ENCODE assay signal across 6 fruit fly cellular contexts in genomic region chr3L:12433710-12434109, dm6.
TF ChIP-seq lines count a peak whose summit lies in the region.

No protein-coding gene starts in this region.

- no peak for TF ChIP-seq CTCF in whole organism, embryonic (GFP tag; optimal IDR thresholded peaks at IDR 0.05; lab: Kevin White, UChicago)

TF ChIP-seq in whole organism, 6 proteins besides CTCF, POLR2A, EP300 and RAD21:
- TF ChIP-seq EcR (GFP tag; optimal IDR thresholded peaks at IDR 0.05; lab: Kevin White, UChicago) (no peak), Dll (optimal IDR thresholded peaks at IDR 0.05; lab: Kevin White, UChicago) (peak; percentile 13), CG8478 (optimal IDR thresholded peaks at IDR 0.05; lab: Kevin White, UChicago) (peak; percentile 81)

TF ChIP-seq in whole organism, adult, 20 proteins besides CTCF, POLR2A, EP300 and RAD21:
- peak; percentile 35 for TF ChIP-seq toe (GFP tag; optimal IDR thresholded peaks at IDR 0.05; lab: Kevin White, UChicago)
- no peak for TF ChIP-seq CG1620 (GFP tag; optimal IDR thresholded peaks at IDR 0.05; lab: Kevin White, UChicago)

TF ChIP-seq in whole organism, embryonic, 481 proteins besides CTCF, POLR2A, EP300 and RAD21 (continues in another document):
- no peak for TF ChIP-seq Poxn (GFP tag; IDR thresholded peaks at IDR 0.05; lab: Robert Waterston, UW)
- no peak for TF ChIP-seq corto (GFP tag; optimal IDR thresholded peaks at IDR 0.05; lab: Kevin White, UChicago)
- TF ChIP-seq onecut (GFP tag; IDR thresholded peaks at IDR 0.05; lab: Robert Waterston, UW) = no peak
- no peak for TF ChIP-seq CoRest (tag; optimal IDR thresholded peaks at IDR 0.05; lab: Kevin White, UChicago)
- no peak for TF ChIP-seq CG32767 (GFP tag; IDR thresholded peaks at IDR 0.05; lab: Robert Waterston, UW)
- no peak for TF ChIP-seq Rx (GFP tag; IDR thresholded peaks at IDR 0.05; lab: Robert Waterston, UW)
- no peak for TF ChIP-seq CG13296 (GFP tag; optimal IDR thresholded peaks at IDR 0.05; lab: Kevin White, UChicago)
- no peak for TF ChIP-seq MESR4 (GFP tag; optimal IDR thresholded peaks at IDR 0.05; lab: Kevin White, UChicago)
- no peak for TF ChIP-seq gfzf (GFP tag; optimal IDR thresholded peaks at IDR 0.05; lab: Kevin White, UChicago)
- no peak for TF ChIP-seq hb (GFP tag; IDR thresholded peaks at IDR 0.05; lab: Robert Waterston, UW; ENCODE audit: partially characterized antibody)
- no peak for TF ChIP-seq CG14050 (GFP tag; IDR thresholded peaks at IDR 0.05; lab: Robert Waterston, UW)
- no peak for TF ChIP-seq Dref (GFP tag; IDR thresholded peaks at IDR 0.05; lab: Robert Waterston, UW)
- peak; percentile 17 for TF ChIP-seq abd-A (tag; optimal IDR thresholded peaks at IDR 0.05; lab: Kevin White, UChicago)
- no peak for TF ChIP-seq CG30020 (tag; optimal IDR thresholded peaks at IDR 0.05; lab: Kevin White, UChicago)
- no peak for TF ChIP-seq CG13775 (GFP tag; optimal IDR thresholded peaks at IDR 0.05; lab: Kevin White, UChicago)
- no peak for TF ChIP-seq rib (GFP tag; IDR thresholded peaks at IDR 0.05; lab: Robert Waterston, UW)
- TF ChIP-seq CG11093 (GFP tag; IDR thresholded peaks at IDR 0.05; lab: Robert Waterston, UW) = no peak
- TF ChIP-seq CG7963 (GFP tag; IDR thresholded peaks at IDR 0.05; lab: Robert Waterston, UW; ENCODE audit: partially characterized antibody) = no peak
- TF ChIP-seq CkIIα-i1 (GFP tag; IDR thresholded peaks at IDR 0.05; lab: Robert Waterston, UW) = no peak
- TF ChIP-seq CG15696 (tag; optimal IDR thresholded peaks at IDR 0.05; lab: Kevin White, UChicago) = no peak
- no peak for TF ChIP-seq CG10565 (GFP tag; optimal IDR thresholded peaks at IDR 0.05; lab: Kevin White, UChicago)
- TF ChIP-seq Dll (GFP tag; IDR thresholded peaks at IDR 0.05; lab: Robert Waterston, UW; ENCODE audit: partially characterized antibody) = no peak

TF ChIP-seq in whole organism, prepupa, 60 proteins besides CTCF, POLR2A, EP300 and RAD21:
- TF ChIP-seq CG7368 (GFP tag; optimal IDR thresholded peaks at IDR 0.05; lab: Kevin White, UChicago) = peak; percentile 40
- no peak for TF ChIP-seq CG6808 (GFP tag; optimal IDR thresholded peaks at IDR 0.05; lab: Kevin White, UChicago)
- no peak for TF ChIP-seq CG32006 (GFP tag; optimal IDR thresholded peaks at IDR 0.05; lab: Kevin White, UChicago)
- no peak for TF ChIP-seq Hr38 (GFP tag; optimal IDR thresholded peaks at IDR 0.05; lab: Kevin White, UChicago)
- TF ChIP-seq cyc (GFP tag; optimal IDR thresholded peaks at IDR 0.05; lab: Kevin White, UChicago) = no peak
- peak; percentile 53 for TF ChIP-seq svp (GFP tag; lab: Kevin White, UChicago)
- TF ChIP-seq CG6792 (GFP tag; optimal IDR thresholded peaks at IDR 0.05; lab: Kevin White, UChicago) = no peak
- TF ChIP-seq fkh (GFP tag; optimal IDR thresholded peaks at IDR 0.05; lab: Kevin White, UChicago) = no peak

TF ChIP-seq in whole organism, pupa, 21 proteins besides CTCF, POLR2A, EP300 and RAD21:
- TF ChIP-seq fd96Ca (GFP tag; IDR thresholded peaks at IDR 0.05; lab: Robert Waterston, UW) (0 out of 3 replicates have a peak, but pooled peaks have one; percentile 31), CG14655 (GFP tag; optimal IDR thresholded peaks at IDR 0.05; lab: Kevin White, UChicago) (no peak)

TF ChIP-seq in whole organism, wandering third instar larva, 38 proteins besides CTCF, POLR2A, EP300 and RAD21:
- no peak for TF ChIP-seq dmrt93B (GFP tag; optimal IDR thresholded peaks at IDR 0.05; lab: Kevin White, UChicago)
- TF ChIP-seq Vsx2 (GFP tag; optimal IDR thresholded peaks at IDR 0.05; lab: Kevin White, UChicago; ENCODE audit: partially characterized antibody) = peak; percentile 46
TF ChIP-seq in whole organism, wandering third instar larva: peak in this region for 1.
